Worm (Caenorhabditis elegans): ENCODE data around the gene ddx-23.

DNA sequence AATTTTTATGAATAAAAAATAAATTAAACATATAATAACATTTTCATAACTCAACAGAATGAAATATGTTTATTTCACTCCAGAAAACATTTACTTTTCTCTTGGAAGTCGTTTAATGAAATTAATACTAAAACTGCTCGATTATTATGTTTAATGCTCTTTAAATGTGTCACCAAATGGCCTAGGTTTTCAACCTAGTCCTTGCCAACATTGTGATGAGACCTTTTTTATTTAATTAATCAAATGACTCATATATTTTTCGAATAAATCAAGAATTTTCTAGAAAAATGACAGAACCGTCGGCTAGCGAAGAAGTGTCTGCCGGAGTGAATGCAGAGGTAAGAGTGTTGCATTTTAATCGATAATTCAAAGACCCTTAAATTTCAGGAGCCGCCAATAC lies 11.2 kb upstream of the ddx-23 start, which contains the start of gene rabn-5:
- TF ChIP-seq blmp-1 (tag; optimal IDR thresholded peaks at IDR 0.05) (no peak), elt-1 (tag; optimal IDR thresholded peaks at IDR 0.05; ENCODE audit: borderline replicate concordance, insufficient read depth) (no peak), unc-39 (tag; optimal IDR thresholded peaks at IDR 0.05) (no peak), unc-62 (GFP tag; optimal IDR thresholded peaks at IDR 0.05) (no peak)
